Fruit fly (Drosophila melanogaster): ENCODE data around the gene CG12071.

Gene CG12071

DNA sequence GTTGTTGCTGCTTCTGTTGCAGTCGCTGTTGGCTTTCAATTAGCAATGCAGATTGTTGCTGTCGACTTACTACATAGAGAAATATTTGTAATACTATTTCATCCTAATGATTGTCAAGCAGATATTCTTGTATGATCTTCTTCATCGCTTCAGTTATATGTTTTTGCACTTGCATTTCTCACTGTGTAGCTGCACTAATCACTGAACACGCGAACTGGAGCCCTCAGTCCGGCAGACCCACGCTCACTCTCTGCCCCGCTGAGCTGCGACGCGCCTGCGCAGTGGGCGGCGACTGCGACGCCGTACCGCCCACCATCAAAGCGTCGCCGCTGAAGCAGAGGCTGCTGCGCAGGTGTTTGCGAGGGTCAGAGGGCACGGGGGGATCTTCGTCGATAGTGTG is 6.1 kb downstream of the CG12071 start (continued):
- no peak for TF ChIP-seq sna (GFP tag; IDR thresholded peaks at IDR 0.05; ENCODE audit: partially characterized antibody)
- peak; percentile 11 for TF ChIP-seq Xbp1 (GFP tag; optimal IDR thresholded peaks at IDR 0.05)
- TF ChIP-seq pho (GFP tag; optimal IDR thresholded peaks at IDR 0.05) = no peak
- no peak for TF ChIP-seq CG11247 (GFP tag; IDR thresholded peaks at IDR 0.05)
- TF ChIP-seq CG31365 (tag; optimal IDR thresholded peaks at IDR 0.05) = no peak
- TF ChIP-seq CG8290 (GFP tag; optimal IDR thresholded peaks at IDR 0.05) = no peak
- TF ChIP-seq CG8290 (tag; optimal IDR thresholded peaks at IDR 0.05) = peak in 1 of 2 experiments; percentile 40
- TF ChIP-seq CG8359 (GFP tag; optimal IDR thresholded peaks at IDR 0.05; ENCODE audit: borderline replicate concordance) = no peak
- no peak for TF ChIP-seq gce (GFP tag; IDR thresholded peaks at IDR 0.05)
- peak; percentile 38 for TF ChIP-seq ewg (GFP tag; optimal IDR thresholded peaks at IDR 0.05)
- TF ChIP-seq grau (tag; optimal IDR thresholded peaks at IDR 0.05) = peak; percentile 25
- TF ChIP-seq CG34422 (GFP tag; IDR thresholded peaks at IDR 0.05) = no peak
- TF ChIP-seq nmo (GFP tag; optimal IDR thresholded peaks at IDR 0.05) = peak; percentile 4
- no peak for TF ChIP-seq tna (GFP tag; IDR thresholded peaks at IDR 0.05; ENCODE audit: partially characterized antibody)
- TF ChIP-seq z (GFP tag; IDR thresholded peaks at IDR 0.05) = 0 out of 3 replicates have a peak, but pooled peaks have one; percentile 11
- TF ChIP-seq ken (GFP tag; IDR thresholded peaks at IDR 0.05) = peak; percentile 51; the same call in 1 of the 3 replicates
- no peak for TF ChIP-seq rib (GFP tag; IDR thresholded peaks at IDR 0.05)
- no peak for TF ChIP-seq zfh1 (GFP tag; IDR thresholded peaks at IDR 0.05)
- no peak for TF ChIP-seq hb (GFP tag; IDR thresholded peaks at IDR 0.05; ENCODE audit: partially characterized antibody)
- TF ChIP-seq CG10565 (GFP tag; optimal IDR thresholded peaks at IDR 0.05) = no peak
- peak in 1 of 2 experiments; percentile 37 for TF ChIP-seq bsh (GFP tag; optimal IDR thresholded peaks at IDR 0.05)
- TF ChIP-seq CG13296 (GFP tag; optimal IDR thresholded peaks at IDR 0.05) = no peak
- TF ChIP-seq vvl (GFP tag; IDR thresholded peaks at IDR 0.05) = 0 out of 2 replicates have a peak, but pooled peaks have one; percentile 28
- TF ChIP-seq ci (GFP tag; IDR thresholded peaks at IDR 0.05) = peak; percentile 63; the same call in 2 of the 3 replicates
- peak; percentile 4 for TF ChIP-seq CG12769 (tag; optimal IDR thresholded peaks at IDR 0.05)
- TF ChIP-seq sr (GFP tag; IDR thresholded peaks at IDR 0.05) = peak; percentile 95
- TF ChIP-seq Ravus (GFP tag; IDR thresholded peaks at IDR 0.05) = no peak
- TF ChIP-seq CG11695 (GFP tag; IDR thresholded peaks at IDR 0.05) = no peak
- peak; percentile 11 for TF ChIP-seq CG15269 (tag; optimal IDR thresholded peaks at IDR 0.05)
- no peak for TF ChIP-seq sug (tag; optimal IDR thresholded peaks at IDR 0.05)
- TF ChIP-seq trem (tag; optimal IDR thresholded peaks at IDR 0.05) = no peak
- no peak for TF ChIP-seq psq (GFP tag; optimal IDR thresholded peaks at IDR 0.05)
- TF ChIP-seq Elba2 (GFP tag; optimal IDR thresholded peaks at IDR 0.05) = no peak
- TF ChIP-seq HmgD (GFP tag; optimal IDR thresholded peaks at IDR 0.05) = no peak
- TF ChIP-seq dmrt99B (tag; optimal IDR thresholded peaks at IDR 0.05) = peak; percentile 38
- TF ChIP-seq ATbp (GFP tag; optimal IDR thresholded peaks at IDR 0.05) = no peak
- no peak for TF ChIP-seq gcm2 (GFP tag; optimal IDR thresholded peaks at IDR 0.05)
- peak; percentile 70 for TF ChIP-seq crol (GFP tag; IDR thresholded peaks at IDR 0.05)
- no peak for TF ChIP-seq D19B (GFP tag; optimal IDR thresholded peaks at IDR 0.05)
- no peak for TF ChIP-seq yki (optimal IDR thresholded peaks at IDR 0.05)
- peak; percentile 54 for TF ChIP-seq Awh (GFP tag; IDR thresholded peaks at IDR 0.05)
- no peak for TF ChIP-seq Asciz (GFP tag; optimal IDR thresholded peaks at IDR 0.05)
- TF ChIP-seq sens-2 (GFP tag; IDR thresholded peaks at IDR 0.05) = 0 out of 2 replicates have a peak, but pooled peaks have one; percentile 34
- no peak for TF ChIP-seq da (GFP tag; optimal IDR thresholded peaks at IDR 0.05)
- TF ChIP-seq H2.0 (GFP tag; IDR thresholded peaks at IDR 0.05) = 0 out of 2 replicates have a peak, but pooled peaks have one; percentile 3
- peak; percentile 61 for TF ChIP-seq CG12071 (GFP tag; optimal IDR thresholded peaks at IDR 0.05)
- peak; percentile 62 for TF ChIP-seq Ets65A (GFP tag)
- peak in 1 of 2 experiments; percentile 59 for TF ChIP-seq Hr78 (GFP tag; optimal IDR thresholded peaks at IDR 0.05)
- peak; percentile 5 for TF ChIP-seq CG2712 (tag; optimal IDR thresholded peaks at IDR 0.05)
- peak; percentile 17 for TF ChIP-seq Oli (tag; optimal IDR thresholded peaks at IDR 0.05)
- peak; percentile 30 for TF ChIP-seq gem (tag; optimal IDR thresholded peaks at IDR 0.05)
